Worm (Caenorhabditis elegans): ENCODE data around the gene H03G16.6.

H03G16.6 gene

ce11 chrX:15092775-15093386 is 40.4 kb downstream of the H03G16.6 start:
- TF ChIP-seq sptf-2 (GFP tag; optimal IDR thresholded peaks at IDR 0.05) (no peak), hsf-1 (GFP tag; IDR thresholded peaks at IDR 0.05) (no peak), ztf-6 (GFP tag; IDR thresholded peaks at IDR 0.05) (no peak), B0035.1 (tag; optimal IDR thresholded peaks at IDR 0.05) (no peak), snpc-1.1 (tag; optimal IDR thresholded peaks at IDR 0.05; ENCODE audit: insufficient read depth) (peak; percentile 57), snpc-4 (GFP tag; optimal IDR thresholded peaks at IDR 0.05) (peak; percentile 47), snpc-4 (tag; optimal IDR thresholded peaks at IDR 0.05) (peak in 3 of 4 experiments; percentile 20 to 87 (median 84)), ama-1 (optimal IDR thresholded peaks at IDR 0.05) (no peak), ama-1 (GFP tag; optimal IDR thresholded peaks at IDR 0.05) (no peak), F22D6.2 (tag; optimal IDR thresholded peaks at IDR 0.05) (no peak)

ce11 chrX:15094973-15095372 is 42.5 kb downstream of the H03G16.6 start, which contains the start of gene F09B12.7:
Gene F09B12.7, minus strand, starts transcription at chrX:15095073.
- no peak for TF ChIP-seq lin-35 (GFP tag; optimal IDR thresholded peaks at IDR 0.05)
- TF ChIP-seq F10E7.11 (tag; optimal IDR thresholded peaks at IDR 0.05): no peak
- TF ChIP-seq D2030.7 (GFP tag; IDR thresholded peaks at IDR 0.05): no peak
- no peak for TF ChIP-seq ceh-91 (GFP tag; IDR thresholded peaks at IDR 0.05)
- TF ChIP-seq T07F8.4 (tag; optimal IDR thresholded peaks at IDR 0.05): no peak
- no peak for TF ChIP-seq F55B11.4 (tag; optimal IDR thresholded peaks at IDR 0.05; ENCODE audit: borderline replicate concordance, insufficient read depth)
- no peak for TF ChIP-seq unc-62 (GFP tag; optimal IDR thresholded peaks at IDR 0.05)
- TF ChIP-seq ztf-6 (GFP tag; IDR thresholded peaks at IDR 0.05): no peak
- no peak for TF ChIP-seq dox-1 (GFP tag; IDR thresholded peaks at IDR 0.05)
- TF ChIP-seq F22D6.2 (tag; optimal IDR thresholded peaks at IDR 0.05): no peak
- TF ChIP-seq lin-54 (GFP tag; optimal IDR thresholded peaks at IDR 0.05): no peak
- no peak for TF ChIP-seq aptf-2 (GFP tag; conservative IDR thresholded peaks at IDR 0.05)
- TF ChIP-seq nhr-90 (tag; optimal IDR thresholded peaks at IDR 0.05): no peak
- no peak for TF ChIP-seq hsf-1 (GFP tag; IDR thresholded peaks at IDR 0.05)
- no peak for TF ChIP-seq ama-1 (optimal IDR thresholded peaks at IDR 0.05)
- TF ChIP-seq ama-1 (GFP tag; optimal IDR thresholded peaks at IDR 0.05): no peak

ce11 chrX:15096277-15096676 is 43.8 kb downstream of the H03G16.6 start:
- TF ChIP-seq nhr-80 (tag; optimal IDR thresholded peaks at IDR 0.05) (peak; percentile 62), Y56A3A.18 (GFP tag; IDR thresholded peaks at IDR 0.05) (no peak), ztf-26 (tag; optimal IDR thresholded peaks at IDR 0.05) (no peak)

- TF ChIP-seq dpl-1 (GFP tag; optimal IDR thresholded peaks at IDR 0.05) (no peak), zim-3 (tag; optimal IDR thresholded peaks at IDR 0.05) (no peak), rcor-1 (GFP tag; IDR thresholded peaks at IDR 0.05) (no peak), hsf-1 (GFP tag; IDR thresholded peaks at IDR 0.05) (no peak), rpc-1 (optimal IDR thresholded peaks at IDR 0.05) (no peak), rpc-1 (tag; optimal IDR thresholded peaks at IDR 0.05) (no peak), nhr-80 (tag; optimal IDR thresholded peaks at IDR 0.05) (peak; percentile 54)
Measured at ce11 chrX:15097763-15098162, 45.3 kb downstream of the H03G16.6 start, which contains the start of gene F09B12.3. Gene F09B12.3, minus strand, starts transcription at chrX:15097954.

ce11 chrX:15100369-15100963 is 48.0 kb downstream of the H03G16.6 start, which contains the start of gene dhhc-1:
Gene dhhc-1, minus strand, starts transcription at chrX:15100419.
- TF ChIP-seq nhr-80 (tag; optimal IDR thresholded peaks at IDR 0.05) (peak; percentile 56), lag-1 (GFP tag; IDR thresholded peaks at IDR 0.05) (no peak), ceh-100 (GFP tag; IDR thresholded peaks at IDR 0.05) (no peak), dox-1 (GFP tag; IDR thresholded peaks at IDR 0.05) (peak; percentile 54; the same call in 1 of the 2 replicates), hmg-1.2 (GFP tag; IDR thresholded peaks at IDR 0.05) (peak; percentile 84), ceh-27 (GFP tag; optimal IDR thresholded peaks at IDR 0.05) (peak; percentile 54)

Measured in whole organism, young adult.